Fruit fly (Drosophila melanogaster): ENCODE results near the gene esg.

DNA sequence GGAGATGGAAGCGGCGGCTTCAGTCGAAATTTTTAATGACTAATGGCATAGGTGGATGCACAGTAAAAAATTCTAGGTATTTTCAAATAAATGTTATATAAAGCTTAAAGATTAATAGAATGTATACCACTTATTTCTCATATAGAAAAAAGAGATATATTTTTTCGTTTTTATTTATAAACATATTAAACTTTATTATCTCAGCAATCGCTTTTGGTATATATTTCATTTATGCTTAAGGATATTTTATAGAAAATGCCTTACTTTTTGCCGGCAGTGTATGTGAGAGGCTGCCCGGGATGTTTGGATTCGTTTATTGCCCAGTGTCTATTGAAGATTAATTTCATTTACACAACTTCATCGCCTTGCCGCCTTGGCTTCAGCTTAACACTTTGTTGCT is 18.8 kb upstream of the esg start:
- TF ChIP-seq CG8478 (optimal IDR thresholded peaks at IDR 0.05) = no peak
- no peak for TF ChIP-seq CTCF (optimal IDR thresholded peaks at IDR 0.05)
